Worm (Caenorhabditis elegans): ENCODE measurements around the gene adal-1.

The adal-1 gene

DNA sequence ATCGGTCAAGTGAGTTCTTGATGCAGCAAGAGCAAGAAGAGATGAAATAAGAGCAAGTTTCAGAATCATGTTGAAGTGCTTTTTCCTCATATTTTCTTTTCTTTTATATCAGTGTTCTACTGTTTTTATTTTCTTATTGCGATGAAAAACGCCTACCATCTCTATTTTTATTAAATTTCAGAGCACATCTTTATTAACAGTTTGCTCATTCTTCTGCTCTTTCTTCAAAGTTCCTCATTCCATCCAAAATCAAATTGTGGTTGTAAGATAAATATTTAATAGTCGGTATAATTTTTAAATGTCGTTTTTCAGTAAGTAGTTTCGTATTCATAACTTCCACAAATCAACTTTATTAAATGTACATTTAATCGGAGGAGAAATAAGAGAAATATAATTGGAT, 20.9 kb downstream of the adal-1 start, which contains the start of gene C44B7.5:
Gene C44B7.5, minus strand, starts transcription at position 101 of the 400 bp plus-strand sequence.
- TF ChIP-seq sma-3 (GFP tag; optimal IDR thresholded peaks at IDR 0.05) (no peak), unc-55 (GFP tag; optimal IDR thresholded peaks at IDR 0.05) (no peak), R02D3.7 (tag; optimal IDR thresholded peaks at IDR 0.05) (no peak), elt-3 (tag; optimal IDR thresholded peaks at IDR 0.05) (no peak), lin-39 (tag; optimal IDR thresholded peaks at IDR 0.05) (no peak), ama-1 (optimal IDR thresholded peaks at IDR 0.05) (no peak)

DNA sequence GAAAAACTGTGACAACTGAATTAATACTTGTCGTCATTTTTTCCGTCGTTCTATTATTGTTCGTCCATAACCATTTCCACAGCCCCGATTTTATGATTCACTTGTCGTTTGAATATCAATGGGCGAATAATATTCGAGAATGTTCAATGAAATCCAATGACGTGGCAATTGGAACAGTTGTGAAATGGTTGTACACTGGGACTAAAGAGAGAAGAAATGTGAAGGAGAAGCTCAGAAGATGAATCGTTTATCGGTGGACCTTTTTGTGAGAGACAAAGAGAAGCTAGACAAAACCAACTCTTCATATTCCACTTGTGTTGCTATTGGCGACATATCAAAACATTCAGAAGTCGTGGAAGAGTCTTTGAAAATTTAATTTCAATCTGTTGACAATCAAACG, 22.6 kb downstream of the adal-1 start, which contains the start of gene clhm-1:
Gene clhm-1, minus strand, starts transcription at position 207 of the 400 bp plus-strand sequence.
- peak; percentile 92 for TF ChIP-seq crh-2 (tag; optimal IDR thresholded peaks at IDR 0.05)
- TF ChIP-seq mab-5 (tag; optimal IDR thresholded peaks at IDR 0.05) = no peak
- peak in 1 of 2 experiments; percentile 15 for TF ChIP-seq lsy-2 (tag; optimal IDR thresholded peaks at IDR 0.05)

DNA sequence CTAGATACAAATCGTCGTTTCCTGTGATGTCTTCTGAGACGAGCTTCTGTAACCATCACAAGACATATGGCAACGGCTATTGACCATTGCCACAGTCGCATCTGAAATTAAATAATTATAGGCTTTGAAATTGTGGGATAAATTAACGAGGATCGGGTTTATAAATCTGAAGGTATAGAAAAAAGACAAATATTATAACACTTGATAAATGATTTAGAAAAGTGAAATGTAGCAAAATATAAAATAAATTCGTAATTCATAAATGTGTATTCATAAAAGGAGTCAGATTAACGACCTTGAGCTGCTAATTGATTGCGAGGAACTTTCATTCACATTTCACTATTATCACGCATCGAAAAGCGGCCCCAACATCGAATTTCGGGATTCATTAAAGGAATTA, 29.8 kb downstream of the adal-1 start, which contains the start of gene aff-1:
Gene aff-1, minus strand, starts transcription at position 101 of the 400 bp plus-strand sequence.
- TF ChIP-seq ZK546.5 (tag; optimal IDR thresholded peaks at IDR 0.05) (no peak), sma-3 (GFP tag; optimal IDR thresholded peaks at IDR 0.05) (no peak), elt-3 (tag; optimal IDR thresholded peaks at IDR 0.05) (no peak), F13H6.1 (tag; optimal IDR thresholded peaks at IDR 0.05) (no peak), nhr-10 (tag; optimal IDR thresholded peaks at IDR 0.05) (no peak), mab-5 (tag; optimal IDR thresholded peaks at IDR 0.05) (no peak), nhr-11 (tag; optimal IDR thresholded peaks at IDR 0.05) (no peak), Y55F3AM.14 (GFP tag; optimal IDR thresholded peaks at IDR 0.05) (no peak), R02D3.7 (tag; optimal IDR thresholded peaks at IDR 0.05) (no peak), mbf-1 (tag; optimal IDR thresholded peaks at IDR 0.05) (no peak), sem-4 (tag; optimal IDR thresholded peaks at IDR 0.05) (no peak)

DNA sequence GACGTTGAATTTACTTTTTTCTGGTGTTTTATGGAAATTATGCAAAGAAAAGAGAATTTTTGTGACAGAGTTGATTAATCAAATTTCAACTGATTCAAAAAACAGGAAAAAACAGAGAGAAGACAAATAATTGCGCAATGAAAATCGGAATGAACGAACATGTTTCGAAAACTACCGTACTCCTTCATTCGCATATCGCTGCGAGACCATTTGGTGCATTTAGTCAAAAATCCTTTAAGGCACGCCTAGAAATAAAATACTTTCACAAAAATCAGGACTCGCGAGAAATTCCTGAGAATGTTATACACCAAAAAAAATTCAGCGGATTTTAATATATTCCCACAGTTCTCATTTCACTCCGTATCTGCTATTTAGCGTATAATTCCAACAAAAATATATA, 33.4 kb downstream of the adal-1 start:
- TF ChIP-seq nhr-12 (tag; optimal IDR thresholded peaks at IDR 0.05) (no peak), ztf-4 (tag; optimal IDR thresholded peaks at IDR 0.05) (no peak), snpc-4 (tag; optimal IDR thresholded peaks at IDR 0.05) (no peak), elt-1 (tag; optimal IDR thresholded peaks at IDR 0.05) (no peak), ceh-82 (tag; optimal IDR thresholded peaks at IDR 0.05) (no peak), nhr-23 (tag; optimal IDR thresholded peaks at IDR 0.05) (no peak), nhr-10 (tag; optimal IDR thresholded peaks at IDR 0.05) (no peak), mdl-1 (tag; optimal IDR thresholded peaks at IDR 0.05) (no peak), mab-5 (tag; optimal IDR thresholded peaks at IDR 0.05) (no peak), sem-4 (tag; optimal IDR thresholded peaks at IDR 0.05) (no peak), blmp-1 (tag; optimal IDR thresholded peaks at IDR 0.05; ENCODE audit: insufficient read depth) (no peak), unc-62 (GFP tag; optimal IDR thresholded peaks at IDR 0.05) (no peak), fos-1 (tag; optimal IDR thresholded peaks at IDR 0.05) (no peak), ztf-1 (GFP tag; conservative IDR thresholded peaks at IDR 0.05) (no peak), nhr-77 (tag; optimal IDR thresholded peaks at IDR 0.05) (no peak), alr-1 (tag; optimal IDR thresholded peaks at IDR 0.05) (no peak), peb-1 (tag; optimal IDR thresholded peaks at IDR 0.05) (no peak), mbf-1 (tag; optimal IDR thresholded peaks at IDR 0.05) (no peak), nhr-21 (tag; optimal IDR thresholded peaks at IDR 0.05) (no peak), elt-3 (tag; optimal IDR thresholded peaks at IDR 0.05) (no peak)

DNA sequence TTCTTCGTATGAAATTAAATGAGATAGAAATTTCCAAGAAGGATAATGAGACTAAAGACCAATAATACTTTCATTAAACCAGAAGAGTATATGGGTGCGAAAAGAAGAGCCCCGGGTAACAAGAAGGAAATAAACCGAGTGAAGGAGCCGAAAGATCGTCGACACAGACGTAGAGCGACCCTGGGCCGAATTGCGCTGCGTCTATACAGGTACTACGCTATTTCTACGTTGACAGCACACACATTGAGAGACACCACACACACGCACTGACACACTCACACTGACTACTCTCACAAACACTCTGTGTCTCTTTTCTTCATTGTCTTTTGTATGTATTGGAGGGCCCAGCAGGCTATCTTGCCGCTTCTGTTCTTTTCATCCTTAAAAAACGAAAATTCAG, 34.6 kb downstream of the adal-1 start:
- TF ChIP-seq fos-1 (tag; optimal IDR thresholded peaks at IDR 0.05) = peak; percentile 60
- TF ChIP-seq nhr-129 (tag; optimal IDR thresholded peaks at IDR 0.05) = peak; percentile 84
- peak; percentile 36 for TF ChIP-seq C34F6.9 (tag; optimal IDR thresholded peaks at IDR 0.05)
- no peak for TF ChIP-seq nhr-10 (tag; optimal IDR thresholded peaks at IDR 0.05)
- TF ChIP-seq F13H6.1 (tag; optimal IDR thresholded peaks at IDR 0.05) = peak; percentile 70
- TF ChIP-seq unc-55 (GFP tag; optimal IDR thresholded peaks at IDR 0.05) = peak; percentile 6
- peak; percentile 17 for TF ChIP-seq zag-1 (tag; optimal IDR thresholded peaks at IDR 0.05)
- TF ChIP-seq nhr-11 (tag; optimal IDR thresholded peaks at IDR 0.05) = no peak
- no peak for TF ChIP-seq lin-39 (tag; optimal IDR thresholded peaks at IDR 0.05)
- peak in 1 of 2 experiments; percentile 37 for TF ChIP-seq lsy-2 (tag; optimal IDR thresholded peaks at IDR 0.05)
- peak; percentile 1 for TF ChIP-seq gmeb-1 (tag; optimal IDR thresholded peaks at IDR 0.05)
- TF ChIP-seq sma-9 (GFP tag; optimal IDR thresholded peaks at IDR 0.05) = peak; percentile 15
- no peak for TF ChIP-seq sma-9 (tag; optimal IDR thresholded peaks at IDR 0.05)
- TF ChIP-seq crh-2 (tag; optimal IDR thresholded peaks at IDR 0.05) = peak; percentile 26
- TF ChIP-seq aly-2 (tag; optimal IDR thresholded peaks at IDR 0.05) = no peak

Measured in whole organism, L2 larva.